Fruit fly (Drosophila melanogaster): ENCODE measurements around the gene CG15478.

Gene CG15478

DNA sequence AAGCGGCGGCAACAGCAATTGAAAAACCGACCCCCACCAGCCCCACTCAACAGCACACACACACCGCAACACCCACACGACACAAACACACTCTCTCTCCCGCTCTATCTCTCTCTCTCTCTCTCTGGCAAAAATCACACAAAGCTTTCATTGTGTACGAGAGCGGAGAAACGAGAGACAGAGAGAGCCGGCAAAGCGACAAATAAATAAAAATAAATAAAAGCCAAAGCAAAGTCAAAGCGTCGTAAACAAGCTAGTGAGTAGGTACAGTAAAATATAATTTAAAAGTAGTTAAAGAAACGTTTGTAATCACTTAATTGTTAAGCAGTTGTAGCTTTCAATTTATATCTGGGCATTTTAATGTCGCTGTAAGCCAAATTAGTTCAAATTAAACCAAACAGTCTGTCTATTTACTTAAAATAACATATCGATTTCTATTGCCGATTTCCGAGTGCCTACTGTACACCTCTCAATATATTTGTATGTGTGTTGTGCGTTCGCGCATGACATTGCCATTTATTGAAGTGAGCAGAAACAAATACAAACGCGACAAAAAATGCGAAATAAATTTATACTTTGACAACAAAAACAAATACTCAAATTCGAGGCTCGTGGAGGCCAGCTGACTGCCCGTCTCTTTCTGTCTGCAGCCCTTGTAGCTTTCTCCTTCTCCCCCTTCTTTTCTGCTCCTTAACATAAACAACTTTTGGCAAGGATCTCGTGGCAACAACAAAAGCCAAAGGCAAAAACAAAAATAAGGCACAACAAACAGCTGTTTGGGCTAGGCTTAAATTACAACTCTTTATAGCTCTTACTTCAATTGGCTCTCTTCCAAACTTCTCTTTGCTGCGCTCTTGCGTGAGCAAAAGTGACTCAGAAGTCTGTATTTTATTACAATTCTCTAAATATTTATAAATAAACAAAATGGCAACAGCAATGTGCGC lies 20.7 kb downstream of the CG15478 start (continued):
- TF ChIP-seq shn (GFP tag; optimal IDR thresholded peaks at IDR 0.05) (peak; percentile 78), CG5245 (GFP tag; optimal IDR thresholded peaks at IDR 0.05) (peak; percentile 64), fd102C (GFP tag; optimal IDR thresholded peaks at IDR 0.05) (no peak), Hmx (GFP tag; optimal IDR thresholded peaks at IDR 0.05) (peak; percentile 81), CG12942 (GFP tag; optimal IDR thresholded peaks at IDR 0.05) (peak; percentile 62), CG2129 (GFP tag; IDR thresholded peaks at IDR 0.05; ENCODE audit: partially characterized antibody) (no peak), CG14014 (GFP tag; IDR thresholded peaks at IDR 0.05) (peak; percentile 95), kay (GFP tag; optimal IDR thresholded peaks at IDR 0.05) (peak; percentile 79), Sox102F (GFP tag; optimal IDR thresholded peaks at IDR 0.05) (peak; percentile 86), Dip2 (GFP tag; IDR thresholded peaks at IDR 0.05) (peak; percentile 23; the same call in 1 of the 2 replicates), Hey (tag; optimal IDR thresholded peaks at IDR 0.05) (peak; percentile 66), tna (GFP tag; IDR thresholded peaks at IDR 0.05; ENCODE audit: partially characterized antibody) (no peak), CG11723 (GFP tag; optimal IDR thresholded peaks at IDR 0.05) (peak; percentile 70), CG13123 (GFP tag; optimal IDR thresholded peaks at IDR 0.05) (peak; percentile 36), CG6254 (GFP tag; optimal IDR thresholded peaks at IDR 0.05) (peak; percentile 29), Aef1 (GFP tag; IDR thresholded peaks at IDR 0.05) (peak; percentile 88), odd (GFP tag; optimal IDR thresholded peaks at IDR 0.05) (peak; percentile 86), NC2α (GFP tag; optimal IDR thresholded peaks at IDR 0.05) (peak; percentile 29), trem (tag; optimal IDR thresholded peaks at IDR 0.05) (peak; percentile 29), CG8924 (tag; optimal IDR thresholded peaks at IDR 0.05) (peak; percentile 94), CG18011 (GFP tag; optimal IDR thresholded peaks at IDR 0.05) (peak; percentile 72), pan (optimal IDR thresholded peaks at IDR 0.05) (no peak), pan (GFP tag; optimal IDR thresholded peaks at IDR 0.05 in 1 of 2, IDR thresholded peaks at IDR 0.05 in 1 of 2) (peak in 1 of 2 experiments; percentile 92), slp2 (GFP tag; optimal IDR thresholded peaks at IDR 0.05) (peak; percentile 58), PHDP (tag; optimal IDR thresholded peaks at IDR 0.05) (peak; percentile 93), ase (GFP tag; IDR thresholded peaks at IDR 0.05) (peak; percentile 75; the same call in 2 of the 3 replicates), Blimp-1 (GFP tag; optimal IDR thresholded peaks at IDR 0.05) (peak; percentile 71), CG10366 (GFP tag; IDR thresholded peaks at IDR 0.05) (peak; percentile 87), eve (GFP tag; optimal IDR thresholded peaks at IDR 0.05) (peak in 1 of 2 experiments; percentile 91), CG11398 (GFP tag; optimal IDR thresholded peaks at IDR 0.05) (peak; percentile 75), CG6813 (GFP tag; optimal IDR thresholded peaks at IDR 0.05) (peak; percentile 91), stc (GFP tag; IDR thresholded peaks at IDR 0.05) (peak; percentile 83), CG10462 (GFP tag; optimal IDR thresholded peaks at IDR 0.05) (peak; percentile 62), Oli (tag; optimal IDR thresholded peaks at IDR 0.05) (peak; percentile 90), CG7963 (GFP tag; IDR thresholded peaks at IDR 0.05; ENCODE audit: partially characterized antibody) (no peak), CG17186 (GFP tag; optimal IDR thresholded peaks at IDR 0.05) (peak; percentile 12), Tbp (GFP tag; optimal IDR thresholded peaks at IDR 0.05) (no peak), Max (GFP tag; optimal IDR thresholded peaks at IDR 0.05) (peak; percentile 83), Dek (tag; optimal IDR thresholded peaks at IDR 0.05) (peak; percentile 95), bbx (GFP tag; IDR thresholded peaks at IDR 0.05; ENCODE audit: partially characterized antibody) (no peak), E2f1 (GFP tag; IDR thresholded peaks at IDR 0.05) (peak; percentile 86), grau (tag; optimal IDR thresholded peaks at IDR 0.05) (peak; percentile 99), p53 (GFP tag; optimal IDR thresholded peaks at IDR 0.05) (peak; percentile 60), ATbp (GFP tag; optimal IDR thresholded peaks at IDR 0.05) (peak; percentile 83), CG11696 (GFP tag; IDR thresholded peaks at IDR 0.05) (peak; percentile 67; the same call in 1 of the 2 replicates), sqz (GFP tag; optimal IDR thresholded peaks at IDR 0.05) (peak; percentile 72), mam (GFP tag; optimal IDR thresholded peaks at IDR 0.05) (peak; percentile 93), ftz-f1 (GFP tag; optimal IDR thresholded peaks at IDR 0.05) (peak; percentile 10)

All from whole organism, embryonic.